Fruit fly (Drosophila melanogaster) whole organism, embryonic: ENCODE measurements around the gene blot.

Experiments
- Atf-2 ChIP-seq: fragments of 200-800 bp; sonication (Bioruptor generic); optimal IDR thresholded peaks from 2 replicates; lab custom pipeline; 2016; ENCODE audit warnings: missing biosample characterization, missing genetic modification characterization
- C15 ChIP-seq: fragments of 200-800 bp; sonication (Bioruptor generic); IDR thresholded peaks from 3 replicates; pipeline ENCODE4 v1.3.6; 2022; ENCODE audit warnings: missing biosample characterization, missing genetic modification characterization
- CG10267 ChIP-seq: fragments of 200-800 bp; sonication (Bioruptor generic); optimal IDR thresholded peaks from 2 replicates; lab custom pipeline; 2018; ENCODE audit warnings: missing biosample characterization, mild to moderate bottlenecking, missing genetic modification characterization, moderate library complexity
- CG10543 ChIP-seq: fragments of 200-800 bp; sonication (Bioruptor generic); optimal IDR thresholded peaks from 3 replicates; lab custom pipeline; 2017; ENCODE audit warnings: missing biosample characterization, mild to moderate bottlenecking, missing genetic modification characterization, moderate library complexity
- CG10979 ChIP-seq: fragments of 200-800 bp; sonication (Bioruptor generic); optimal IDR thresholded peaks from 2 replicates; lab custom pipeline; 2018; ENCODE audit warnings: missing biosample characterization, mild to moderate bottlenecking, missing genetic modification characterization, moderate library complexity
- CG11504 ChIP-seq: fragments of 200-800 bp; sonication (Bioruptor generic); optimal IDR thresholded peaks from 3 replicates; lab custom pipeline; 2019; ENCODE audit warnings: missing biosample characterization, mild to moderate bottlenecking, missing genetic modification characterization, moderate library complexity
- CG12391 ChIP-seq: fragments of 200-800 bp; sonication (Bioruptor generic); optimal IDR thresholded peaks from 3 replicates; lab custom pipeline; 2018; ENCODE audit warnings: missing biosample characterization, mild to moderate bottlenecking, missing genetic modification characterization, moderate library complexity
- CG13287 ChIP-seq: fragments of 200-800 bp; sonication (Bioruptor generic); IDR thresholded peaks from 2 replicates; pipeline ENCODE4 v1.3.6; 2022; ENCODE audit warnings: missing biosample characterization, missing genetic modification characterization; ENCODE audit not compliant: partially characterized antibody
- CG14014 ChIP-seq: fragments of 200-800 bp; sonication (Bioruptor generic); IDR thresholded peaks from 2 replicates; pipeline ENCODE4 v1.3.6; 2022; ENCODE audit warnings: missing biosample characterization, missing genetic modification characterization
- CG14667 ChIP-seq: fragments of 200-800 bp; sonication (Bioruptor generic); IDR thresholded peaks from 2 replicates; pipeline ENCODE4 v1.3.6; 2022; ENCODE audit warnings: missing biosample characterization, missing genetic modification characterization
- CG15011 ChIP-seq: fragments of 200-800 bp; sonication (Bioruptor generic); optimal IDR thresholded peaks from 3 replicates; lab custom pipeline; 2018; ENCODE audit warnings: missing biosample characterization, mild to moderate bottlenecking, missing genetic modification characterization
- CG16779 ChIP-seq: fragments of 200-800 bp; sonication (Bioruptor generic); IDR thresholded peaks from 2 replicates; pipeline ENCODE4 v1.3.6; 2022; ENCODE audit warnings: missing biosample characterization, missing genetic modification characterization
- CG18262 ChIP-seq: fragments of 200-800 bp; optimal IDR thresholded peaks from 3 replicates; lab custom pipeline; 2019; ENCODE audit warnings: missing biosample characterization, mild to moderate bottlenecking, missing genetic modification characterization, moderate library complexity
- CG18599 ChIP-seq: fragments of 200-800 bp; sonication (Bioruptor generic); optimal IDR thresholded peaks from 3 replicates; lab custom pipeline; 2017; ENCODE audit warnings: missing biosample characterization, missing genetic modification characterization, mild to moderate bottlenecking, moderate library complexity, missing genetic modification reagents
- CG2120 ChIP-seq: fragments of 200-800 bp; sonication (Bioruptor generic); optimal IDR thresholded peaks from 3 replicates; lab custom pipeline; 2016; ENCODE audit warnings: missing biosample characterization, missing genetic modification characterization
- CG2712 ChIP-seq: fragments of 200-800 bp; optimal IDR thresholded peaks from 3 replicates; lab custom pipeline; 2019; ENCODE audit warnings: missing biosample characterization, mild to moderate bottlenecking, missing genetic modification characterization, moderate library complexity
- CG32772 ChIP-seq: fragments of 200-800 bp; sonication (Bioruptor generic); IDR thresholded peaks from 2 replicates; pipeline ENCODE4 v1.3.6; 2022; ENCODE audit warnings: missing biosample characterization, missing genetic modification characterization
- CG3281 ChIP-seq: fragments of 200-800 bp; sonication (Bioruptor generic); optimal IDR thresholded peaks from 3 replicates; lab custom pipeline; 2017; ENCODE audit warnings: missing biosample characterization, mild to moderate bottlenecking, missing genetic modification characterization
- CG4328 ChIP-seq: fragments of 200-800 bp; sonication (Bioruptor generic); optimal IDR thresholded peaks from 3 replicates; lab custom pipeline; 2017; ENCODE audit warnings: missing biosample characterization, missing genetic modification reagents, missing genetic modification characterization
- CG7357 ChIP-seq: fragments of 200-800 bp; sonication (Bioruptor generic); IDR thresholded peaks from 3 replicates; pipeline ENCODE4 v1.3.6; 2022; ENCODE audit warnings: missing biosample characterization, missing genetic modification characterization
- CG8924 ChIP-seq: fragments of 200-800 bp; optimal IDR thresholded peaks from 3 replicates; lab custom pipeline; 2019; ENCODE audit warnings: missing biosample characterization, mild to moderate bottlenecking, missing genetic modification characterization, moderate library complexity
- CG9817 ChIP-seq: fragments of 200-800 bp; sonication (Bioruptor generic); optimal IDR thresholded peaks from 2 replicates; lab custom pipeline; 2018; ENCODE audit warnings: missing biosample characterization, mild to moderate bottlenecking, missing genetic modification characterization, moderate library complexity
- E2f1 ChIP-seq: fragments of 200-800 bp; sonication (Bioruptor generic); IDR thresholded peaks from 2 replicates; pipeline ENCODE4 v1.3.6; 2022; ENCODE audit warnings: missing biosample characterization, missing genetic modification characterization
- Ets65A ChIP-seq: fragments of 200-800 bp; sonication (Bioruptor generic); peaks from one replicate; lab custom pipeline; 2016; ENCODE audit warnings: missing biosample characterization, missing genetic modification characterization
- HLH3B ChIP-seq: fragments of 200-800 bp; sonication (Bioruptor generic); IDR thresholded peaks from 2 replicates; pipeline ENCODE4 v1.3.6; 2022; ENCODE audit warnings: missing biosample characterization, missing genetic modification characterization
- Hand ChIP-seq: fragments of 200-800 bp; sonication (Bioruptor generic); optimal IDR thresholded peaks from 2 replicates; lab custom pipeline; 2017; ENCODE audit warnings: mild to moderate bottlenecking, missing biosample characterization, missing genetic modification reagents, missing genetic modification characterization
- Hmr ChIP-seq: fragments of 200-800 bp; sonication (Bioruptor generic); optimal IDR thresholded peaks from 3 replicates; lab custom pipeline; 2017; ENCODE audit warnings: mild to moderate bottlenecking, missing biosample characterization, missing genetic modification reagents, missing genetic modification characterization
- MESR4 ChIP-seq: fragments of 200-800 bp; sonication (Bioruptor generic); optimal IDR thresholded peaks from 2 replicates; lab custom pipeline; 2018; ENCODE audit warnings: missing biosample characterization, mild to moderate bottlenecking, missing genetic modification characterization, moderate library complexity
- Meics ChIP-seq: fragments of 200-800 bp; sonication (Bioruptor generic); optimal IDR thresholded peaks from 2 replicates; lab custom pipeline; 2017; ENCODE audit warnings: missing biosample characterization, mild to moderate bottlenecking, missing genetic modification characterization
- PHDP ChIP-seq: fragments of 200-800 bp; sonication (Bioruptor generic); optimal IDR thresholded peaks from 3 replicates; lab custom pipeline; 2018; ENCODE audit warnings: missing biosample characterization, mild to moderate bottlenecking, missing genetic modification characterization, moderate library complexity
- Sox100B ChIP-seq: fragments of 200-800 bp; sonication (Bioruptor generic); optimal IDR thresholded peaks from 3 replicates; lab custom pipeline; 2018; ENCODE audit warnings: missing biosample characterization, mild to moderate bottlenecking, missing genetic modification characterization
- cwo ChIP-seq: fragments of 200-800 bp; sonication (Bioruptor generic); optimal IDR thresholded peaks from 3 replicates; lab custom pipeline; 2017; ENCODE audit warnings: missing biosample characterization, missing genetic modification characterization, mild to moderate bottlenecking, moderate library complexity, missing genetic modification reagents
- da ChIP-seq: fragments of 200-800 bp; sonication (Bioruptor generic); optimal IDR thresholded peaks from 2 replicates; lab custom pipeline; 2016; ENCODE audit warnings: missing biosample characterization, missing genetic modification characterization
- dysf ChIP-seq: fragments of 200-800 bp; sonication (Bioruptor generic); IDR thresholded peaks from 3 replicates; pipeline ENCODE4 v1.3.6; 2022; ENCODE audit warnings: missing biosample characterization, missing genetic modification characterization
- grau ChIP-seq: fragments of 200-800 bp; optimal IDR thresholded peaks from 3 replicates; lab custom pipeline; 2019; ENCODE audit warnings: missing biosample characterization, mild to moderate bottlenecking, missing genetic modification characterization, moderate library complexity
- mirr ChIP-seq: fragments of 200-800 bp; sonication (Bioruptor generic); optimal IDR thresholded peaks from 3 replicates; lab custom pipeline; 2018; ENCODE audit warnings: missing biosample characterization, mild to moderate bottlenecking, missing genetic modification characterization
- nmo ChIP-seq: fragments of 200-800 bp; sonication (Bioruptor generic); optimal IDR thresholded peaks from 2 replicates; lab custom pipeline; 2018; ENCODE audit warnings: missing biosample characterization, mild to moderate bottlenecking, missing genetic modification characterization, moderate library complexity
- pan ChIP-seq, 4 experiments: fragments of >200 bp in 3 of 4; fragments of 200-800 bp in 1 of 4; sonication (Bioruptor generic) in 1 of 4; optimal IDR thresholded peaks in 3 of 4; IDR thresholded peaks in 1 of 4; 2 replicates each; pipeline versions ENCODE4 v1.3.6 to Lab custom; 2017 to 2022; ENCODE audit warnings: missing biosample characterization in 2 of 4, missing genetic modification characterization in 2 of 4, mixed read lengths in 1 of 4
- phol ChIP-seq: fragments of 200-800 bp; sonication (Bioruptor generic); optimal IDR thresholded peaks from 3 replicates; lab custom pipeline; 2018; ENCODE audit warnings: missing biosample characterization, mild to moderate bottlenecking, missing genetic modification characterization, moderate library complexity
- pros ChIP-seq: fragments of 200-800 bp; sonication (Bioruptor generic); optimal IDR thresholded peaks from 3 replicates; lab custom pipeline; 2019; ENCODE audit warnings: missing biosample characterization, mild to moderate bottlenecking, missing genetic modification characterization, moderate library complexity
- row ChIP-seq: fragments of 200-800 bp; sonication (Bioruptor generic); IDR thresholded peaks from 3 replicates; pipeline ENCODE4 v1.3.6; 2022; ENCODE audit warnings: missing biosample characterization, missing genetic modification characterization
- seq ChIP-seq: fragments of 200-800 bp; sonication (Bioruptor generic); IDR thresholded peaks from 2 replicates; pipeline ENCODE4 v1.3.6; 2022; ENCODE audit warnings: missing biosample characterization, missing genetic modification characterization
- twi ChIP-seq: fragments of 200-800 bp; optimal IDR thresholded peaks from 2 replicates; lab custom pipeline; 2019; ENCODE audit warnings: missing biosample characterization, mild to moderate bottlenecking, missing genetic modification characterization, moderate library complexity
- vvl ChIP-seq: fragments of 200-800 bp; sonication (Bioruptor generic); IDR thresholded peaks from 2 replicates; pipeline ENCODE4 v1.3.6; 2022; ENCODE audit warnings: missing biosample characterization, missing genetic modification characterization
- yki ChIP-seq: fragments of >200 bp; optimal IDR thresholded peaks from 3 replicates; lab custom pipeline; 2018
- z ChIP-seq: fragments of 200-800 bp; sonication (Bioruptor generic); IDR thresholded peaks from 3 replicates; pipeline ENCODE4 v1.3.6; 2022; ENCODE audit warnings: missing biosample characterization, missing genetic modification characterization
- zf30C ChIP-seq: fragments of 200-800 bp; sonication (Bioruptor generic); optimal IDR thresholded peaks from 3 replicates; lab custom pipeline; 2018; ENCODE audit warnings: missing biosample characterization, mild to moderate bottlenecking, missing genetic modification characterization

blot gene

dm6 chr3L:17457695-17458242 is 36.5 kb upstream of the blot start (continued):
- peak; percentile 18 for TF ChIP-seq phol (tag; lab: Kevin White, UChicago)
- no peak for TF ChIP-seq da (GFP tag; lab: Kevin White, UChicago)
- TF ChIP-seq Ets65A (GFP tag; lab: Kevin White, UChicago): peak; percentile 25

- peak; percentile 33; the same call in 1 of the 2 replicates for TF ChIP-seq vvl (GFP tag; lab: Robert Waterston, UW)
- TF ChIP-seq phol (tag; lab: Kevin White, UChicago): peak; percentile 17
- TF ChIP-seq zf30C (GFP tag; lab: Kevin White, UChicago): peak; percentile 1
- TF ChIP-seq CG32772: 0 out of 2 replicates have a peak, but pooled peaks have one; percentile 27
- 0 out of 2 replicates have a peak, but pooled peaks have one; percentile 19 for TF ChIP-seq HLH3B (GFP tag; lab: Robert Waterston, UW)
- peak; percentile 8 for TF ChIP-seq CG10543 (GFP tag; lab: Kevin White, UChicago)
- peak; percentile 77 for TF ChIP-seq CG18599 (GFP tag; lab: Kevin White, UChicago)
- 0 out of 2 replicates have a peak, but pooled peaks have one; percentile 4 for TF ChIP-seq CG14667 (GFP tag; lab: Robert Waterston, UW)
- TF ChIP-seq CG2120: peak; percentile 38
- TF ChIP-seq CG10267 (tag; lab: Kevin White, UChicago): peak; percentile 15
- TF ChIP-seq CG18262 (tag; lab: Kevin White, UChicago): peak; percentile 29
- peak; percentile 55 for TF ChIP-seq CG11504 (tag; lab: Kevin White, UChicago)
- peak; percentile 34 for TF ChIP-seq CG12391 (tag; lab: Kevin White, UChicago)
- peak; percentile 19 for TF ChIP-seq nmo (GFP tag; lab: Kevin White, UChicago)
- no peak for TF ChIP-seq z
- 0 out of 2 replicates have a peak, but pooled peaks have one; percentile 13 for TF ChIP-seq seq (GFP tag; lab: Robert Waterston, UW)
- TF ChIP-seq CG10979 (tag; lab: Kevin White, UChicago): peak; percentile 7
- no peak for TF ChIP-seq Atf-2
- TF ChIP-seq twi (tag; lab: Kevin White, UChicago): no peak
- TF ChIP-seq CG4328 (GFP tag; lab: Kevin White, UChicago): peak; percentile 15
- no peak for TF ChIP-seq CG7357 (GFP tag; lab: Robert Waterston, UW)
- peak; percentile 36 for TF ChIP-seq CG8924 (tag; lab: Kevin White, UChicago)
- peak; percentile 35 for TF ChIP-seq Sox100B
- TF ChIP-seq PHDP (tag; lab: Kevin White, UChicago): peak; percentile 35
- TF ChIP-seq CG13287 (GFP tag; lab: Robert Waterston, UW): no peak
- peak; percentile 45 for TF ChIP-seq CG3281
- peak; percentile 43 for TF ChIP-seq cwo (GFP tag; lab: Kevin White, UChicago)
- TF ChIP-seq Hand (GFP tag; lab: Kevin White, UChicago): peak; percentile 41
- TF ChIP-seq E2f1 (GFP tag; lab: Robert Waterston, UW): 0 out of 2 replicates have a peak, but pooled peaks have one; percentile 9
- no peak for TF ChIP-seq CG16779
- TF ChIP-seq pan (optimal IDR thresholded peaks at IDR 0.05; lab: Kevin White, UChicago): no peak
- TF ChIP-seq pan (GFP tag; optimal IDR thresholded peaks at IDR 0.05 in 1 of 2, IDR thresholded peaks at IDR 0.05 in 1 of 2): peak in 1 of 2 experiments; percentile 28
- TF ChIP-seq Hmr (GFP tag; lab: Kevin White, UChicago): peak; percentile 70
- TF ChIP-seq yki: no peak
- TF ChIP-seq grau (tag; lab: Kevin White, UChicago): peak; percentile 53
- TF ChIP-seq Meics: peak; percentile 47
- peak; percentile 9 for TF ChIP-seq CG15011 (GFP tag; lab: Kevin White, UChicago)
- TF ChIP-seq MESR4: no peak
- TF ChIP-seq CG2712: peak; percentile 44
- no peak for TF ChIP-seq CG9817 (tag; lab: Kevin White, UChicago)
- peak; percentile 34 for TF ChIP-seq pros (GFP tag; lab: Kevin White, UChicago)
- TF ChIP-seq row (GFP tag; lab: Robert Waterston, UW): peak; percentile 72
- peak; percentile 47; the same call in 1 of the 3 replicates for TF ChIP-seq dysf
- TF ChIP-seq mirr (GFP tag; lab: Kevin White, UChicago): no peak
- TF ChIP-seq C15: no peak
- no peak for TF ChIP-seq CG14014 (GFP tag; lab: Robert Waterston, UW)
These were observed 26.6 kb upstream of the blot start for dm6 chr3L:17447881-17448280.
